Worm (Caenorhabditis elegans): ENCODE measurements around the gene F09E10.5.

DNA sequence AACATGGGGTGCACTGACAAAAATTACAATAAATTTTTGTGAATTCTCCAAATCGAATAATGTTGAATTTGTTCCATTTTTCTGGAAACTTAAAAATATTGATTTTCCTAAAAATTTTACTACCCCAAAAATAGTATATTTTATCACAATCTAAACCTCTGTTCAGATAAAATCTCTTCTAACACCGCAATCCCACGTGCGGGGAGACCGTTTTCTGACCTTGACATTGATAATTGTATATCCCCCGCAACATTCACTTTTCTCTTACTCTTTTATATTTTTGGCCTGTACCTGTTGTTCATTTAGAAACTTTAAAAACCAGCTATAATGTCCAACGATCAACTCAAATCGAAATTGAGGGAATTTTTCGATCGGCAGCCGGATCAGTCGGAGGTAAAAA, 35.4 kb downstream of the F09E10.5 start, which contains the start of gene D1005.2:
- TF ChIP-seq unc-62 (GFP tag; optimal IDR thresholded peaks at IDR 0.05) (no peak), nhr-237 (tag; optimal IDR thresholded peaks at IDR 0.05) (no peak), lin-11 (tag; optimal IDR thresholded peaks at IDR 0.05) (no peak), mab-5 (tag; optimal IDR thresholded peaks at IDR 0.05) (no peak), snpc-4 (tag; optimal IDR thresholded peaks at IDR 0.05) (no peak), lsy-2 (tag; optimal IDR thresholded peaks at IDR 0.05) (no peak), nhr-23 (tag; optimal IDR thresholded peaks at IDR 0.05) (no peak), nhr-11 (tag; optimal IDR thresholded peaks at IDR 0.05) (no peak), ztf-4 (tag; optimal IDR thresholded peaks at IDR 0.05) (no peak), ama-1 (optimal IDR thresholded peaks at IDR 0.05) (no peak), skn-1 (tag; optimal IDR thresholded peaks at IDR 0.05) (no peak)
